Fruit fly (Drosophila melanogaster): ENCODE measurements around the gene Csl4.
A peak's percentile ranks its signal among the peaks of the same experiment; 100 is the strongest.

Gene Csl4

DNA sequence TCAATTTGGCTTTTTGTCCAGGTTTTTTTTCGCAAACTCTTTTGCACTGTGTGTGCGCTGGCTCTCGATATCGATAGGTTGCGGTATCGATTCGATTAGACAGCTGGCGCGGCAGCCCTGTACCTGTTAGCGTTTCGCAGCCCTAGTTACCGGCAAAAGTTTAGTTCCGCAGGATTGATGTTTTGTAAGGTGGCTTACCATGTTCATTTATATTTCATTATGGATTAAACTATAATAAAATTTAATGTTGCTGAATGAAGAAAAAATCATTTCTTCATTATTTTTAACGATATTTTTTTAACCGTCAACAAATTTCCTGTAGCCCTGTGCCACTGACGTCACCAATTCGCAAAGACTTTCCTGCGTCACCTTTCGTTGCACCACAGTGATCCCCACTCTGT lies 16.8 kb downstream of the Csl4 start, which contains the start of gene Reps (continued):
- no peak for TF ChIP-seq Myc (optimal IDR thresholded peaks at IDR 0.05)

DNA sequence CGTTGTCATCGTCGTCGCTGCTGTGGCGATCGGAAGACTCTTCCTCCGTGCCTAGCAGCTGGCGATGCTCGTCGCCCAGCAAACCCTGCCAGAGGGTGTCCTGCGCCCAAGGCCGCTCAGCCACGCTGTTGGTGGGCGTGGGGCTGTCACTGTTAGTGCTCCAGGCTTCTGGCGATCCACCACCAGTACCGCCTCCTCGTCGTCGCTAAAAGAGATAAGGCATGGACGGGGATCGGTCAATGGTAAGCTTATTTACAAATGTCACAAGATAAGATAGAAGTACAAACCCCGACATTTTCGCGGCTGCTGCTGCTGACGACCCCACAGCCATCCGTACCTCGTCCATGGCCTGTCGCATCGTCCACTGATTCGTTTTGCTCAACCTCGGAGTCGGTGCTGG lies 18.0 kb downstream of the Csl4 start:
- TF ChIP-seq GATAd (GFP tag; optimal IDR thresholded peaks at IDR 0.05) (no peak), Hr78 (GFP tag; optimal IDR thresholded peaks at IDR 0.05) (no peak), dsf (GFP tag; optimal IDR thresholded peaks at IDR 0.05; ENCODE audit: borderline replicate concordance) (no peak), CG9705 (GFP tag; optimal IDR thresholded peaks at IDR 0.05) (no peak), Mio (GFP tag; optimal IDR thresholded peaks at IDR 0.05) (no peak), Myc (optimal IDR thresholded peaks at IDR 0.05) (no peak), Vsx2 (GFP tag; optimal IDR thresholded peaks at IDR 0.05; ENCODE audit: partially characterized antibody) (no peak), Hnf4 (GFP tag; optimal IDR thresholded peaks at IDR 0.05) (no peak), lola (GFP tag; optimal IDR thresholded peaks at IDR 0.05) (no peak), rgr (GFP tag; optimal IDR thresholded peaks at IDR 0.05) (no peak), foxo (GFP tag; optimal IDR thresholded peaks at IDR 0.05) (no peak), Dif (GFP tag; optimal IDR thresholded peaks at IDR 0.05; ENCODE audit: partially characterized antibody) (no peak), dmrt93B (GFP tag; optimal IDR thresholded peaks at IDR 0.05) (no peak), fru (GFP tag; optimal IDR thresholded peaks at IDR 0.05) (no peak), CG32264 (GFP tag; optimal IDR thresholded peaks at IDR 0.05) (no peak), br (GFP tag; optimal IDR thresholded peaks at IDR 0.05) (no peak)

DNA sequence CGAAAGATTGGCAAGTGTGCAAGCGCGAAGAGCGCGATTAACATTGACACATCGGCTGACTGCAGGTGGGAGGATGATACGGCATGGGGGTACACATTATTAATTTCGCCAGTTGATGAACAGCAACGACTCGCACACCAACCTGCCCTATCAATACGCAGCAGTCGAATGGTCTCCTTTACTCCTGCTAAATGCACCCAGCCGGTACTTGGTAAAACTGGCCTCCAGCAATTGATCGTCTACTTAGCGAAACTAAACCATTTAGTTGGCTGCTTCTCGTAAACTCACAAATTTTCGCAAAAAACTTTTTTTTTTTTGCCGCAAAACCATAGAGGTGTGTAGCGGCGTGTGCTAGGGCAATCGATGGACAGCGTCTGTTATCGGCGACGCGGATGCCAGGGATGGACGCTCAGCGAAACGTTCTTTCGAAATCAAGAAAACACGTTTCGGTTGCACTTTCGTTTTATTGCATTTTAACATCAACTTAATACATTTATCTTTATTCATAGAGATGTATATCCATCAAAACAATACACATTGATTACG lies 22.8 kb downstream of the Csl4 start, which contains the start of gene Ge-1:
Ge-1 (minus strand) TSS at position 373 of the 546 bp plus-strand sequence.
- TF ChIP-seq Hr83 (GFP tag; optimal IDR thresholded peaks at IDR 0.05; ENCODE audit: poor library complexity, severe bottlenecking) (peak; percentile 20), psq (GFP tag; optimal IDR thresholded peaks at IDR 0.05) (no peak)

DNA sequence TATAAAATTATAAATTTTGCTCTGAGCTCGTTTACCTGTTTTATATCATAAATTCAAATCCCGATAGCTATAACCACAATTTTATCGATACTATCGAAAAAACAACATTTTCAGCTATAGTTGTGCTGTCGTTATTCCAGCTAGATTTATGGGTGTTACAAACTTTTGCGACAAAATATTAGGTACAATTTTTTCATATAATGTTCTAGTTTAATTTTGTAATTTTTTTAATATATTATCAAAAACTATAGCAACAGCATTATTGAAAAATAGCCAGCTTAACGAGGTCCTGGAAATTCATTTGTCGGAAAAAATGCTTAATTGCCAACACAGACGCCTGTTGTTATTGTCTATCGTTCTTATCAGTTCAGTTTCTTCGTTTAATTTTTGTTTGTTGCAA lies 32.3 kb downstream of the Csl4 start, which contains the start of gene Wdr59:
Wdr59 (plus strand) TSS at position 334 of the 400 bp plus-strand sequence.
- TF ChIP-seq woc (GFP tag; optimal IDR thresholded peaks at IDR 0.05) (peak; percentile 87), Myc (optimal IDR thresholded peaks at IDR 0.05) (peak; percentile 96), psq (GFP tag; optimal IDR thresholded peaks at IDR 0.05) (peak; percentile 13), tai (GFP tag; optimal IDR thresholded peaks at IDR 0.05) (no peak), sv (GFP tag; optimal IDR thresholded peaks at IDR 0.05) (peak; percentile 49), Hnf4 (GFP tag; optimal IDR thresholded peaks at IDR 0.05) (no peak)

DNA sequence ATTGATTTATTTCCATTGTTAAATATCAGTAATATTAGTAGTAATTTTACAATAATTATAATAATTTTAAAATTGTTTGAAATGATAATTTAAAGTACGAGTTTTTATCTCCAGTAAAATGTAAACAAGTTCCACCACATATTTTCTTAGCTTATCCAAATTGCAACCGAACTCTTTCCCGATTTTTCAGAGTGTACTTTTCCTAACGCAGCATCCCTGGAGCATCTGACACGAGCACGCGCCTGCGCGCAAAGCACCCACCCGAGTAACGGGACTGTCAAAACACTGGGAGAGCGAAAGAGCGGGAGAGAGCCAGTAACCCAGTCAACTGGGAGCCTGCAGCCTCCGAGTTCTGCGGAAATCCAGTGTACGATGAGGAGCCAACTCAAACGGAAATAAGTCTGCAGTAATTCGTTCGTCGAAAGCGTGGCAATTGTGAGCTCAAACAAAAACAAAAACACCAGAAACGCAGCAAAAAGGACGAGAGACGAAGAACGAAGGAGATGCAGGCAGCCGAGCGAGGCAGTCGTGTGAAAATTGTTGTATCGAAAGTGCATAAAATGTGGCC lies 36.9 kb downstream of the Csl4 start, which contains the start of gene CG16854:
CG16854 (plus strand) TSS at position 365 of the 568 bp plus-strand sequence.
- no peak for TF ChIP-seq Abd-B (GFP tag; optimal IDR thresholded peaks at IDR 0.05)
- TF ChIP-seq Dif (GFP tag; optimal IDR thresholded peaks at IDR 0.05; ENCODE audit: partially characterized antibody): peak; percentile 11

DNA sequence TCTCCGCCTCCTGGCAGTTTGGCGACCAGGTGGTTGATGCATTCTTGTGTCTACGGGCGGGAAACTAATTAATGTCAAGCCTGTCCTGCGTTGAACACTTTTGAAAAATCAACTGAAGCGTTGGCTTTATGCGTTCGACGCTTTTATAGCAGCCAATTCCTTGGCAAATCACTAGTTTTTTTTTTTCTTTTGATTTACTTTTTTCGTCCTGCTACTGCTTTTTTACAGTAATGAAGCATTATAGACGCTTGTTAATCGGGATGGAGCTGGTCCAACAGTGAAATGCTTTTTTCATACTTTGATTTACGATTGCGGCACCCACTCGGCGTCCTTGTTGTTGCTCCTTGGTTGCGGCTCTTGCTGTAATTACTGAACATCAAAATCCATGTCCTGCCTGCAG lies 38.2 kb downstream of the Csl4 start, which contains the start of gene AstCC:
AstCC (minus strand) TSS at position 101 of the 400 bp plus-strand sequence.
- no peak for TF ChIP-seq dmrt93B (GFP tag; optimal IDR thresholded peaks at IDR 0.05)
- TF ChIP-seq Myc (optimal IDR thresholded peaks at IDR 0.05): no peak
- no peak for TF ChIP-seq OdsH (GFP tag; optimal IDR thresholded peaks at IDR 0.05)
- no peak for TF ChIP-seq CG32264 (GFP tag; optimal IDR thresholded peaks at IDR 0.05)
- no peak for TF ChIP-seq N (GFP tag; optimal IDR thresholded peaks at IDR 0.05)
- TF ChIP-seq Dfd (GFP tag; optimal IDR thresholded peaks at IDR 0.05): no peak
- TF ChIP-seq br (GFP tag; optimal IDR thresholded peaks at IDR 0.05): no peak
- TF ChIP-seq Vsx2 (GFP tag; optimal IDR thresholded peaks at IDR 0.05; ENCODE audit: partially characterized antibody): no peak
- no peak for TF ChIP-seq usp (GFP tag; optimal IDR thresholded peaks at IDR 0.05)
- no peak for TF ChIP-seq tai (GFP tag; optimal IDR thresholded peaks at IDR 0.05)
- TF ChIP-seq CrebA (GFP tag; optimal IDR thresholded peaks at IDR 0.05; ENCODE audit: borderline replicate concordance): no peak
- no peak for TF ChIP-seq psq (GFP tag; optimal IDR thresholded peaks at IDR 0.05)

DNA sequence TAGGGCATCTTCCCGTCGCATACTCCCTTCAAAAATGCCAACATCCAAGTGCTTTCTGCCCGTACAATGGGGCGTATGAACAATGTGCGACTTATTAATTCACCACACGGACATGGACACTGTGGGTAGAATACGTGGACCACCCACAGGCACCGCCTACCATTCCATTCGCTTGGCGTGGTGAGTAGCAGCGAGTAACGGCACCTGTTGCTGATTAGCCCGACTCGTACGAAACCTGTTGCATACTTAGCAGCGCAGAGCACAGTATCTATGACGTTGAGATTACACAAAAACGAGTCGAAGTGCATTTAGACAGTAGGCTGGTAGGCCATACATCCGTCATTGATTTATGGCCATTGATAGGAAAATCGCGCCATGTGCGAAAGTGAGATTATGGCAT lies 41.3 kb downstream of the Csl4 start:
- TF ChIP-seq HLH106 (tag; optimal IDR thresholded peaks at IDR 0.05): no peak
- peak; percentile 6 for TF ChIP-seq Myc (optimal IDR thresholded peaks at IDR 0.05)
- no peak for TF ChIP-seq dsf (GFP tag; optimal IDR thresholded peaks at IDR 0.05; ENCODE audit: borderline replicate concordance)
